Fruit fly (Drosophila melanogaster) whole organism, wandering third instar larva: ENCODE results near the gene CG5162.

Source experiments
- Abd-B ChIP-seq: fragments of >200 bp; optimal IDR thresholded peaks from 2 replicates; lab custom pipeline; 2017; ENCODE audit warnings: missing biosample characterization, missing genetic modification characterization
- CG32264 ChIP-seq: fragments of 200-800 bp; sonication (Bioruptor generic); optimal IDR thresholded peaks from 2 replicates; lab custom pipeline; 2016; ENCODE audit warnings: missing biosample characterization, missing genetic modification characterization
- CG9705 ChIP-seq: fragments of 200-800 bp; sonication (Bioruptor generic); optimal IDR thresholded peaks from 2 replicates; lab custom pipeline; 2018; ENCODE audit warnings: missing biosample characterization, mild to moderate bottlenecking, missing genetic modification characterization
- CrebA ChIP-seq: fragments of 200-800 bp; sonication (Bioruptor generic); optimal IDR thresholded peaks from 2 replicates; lab custom pipeline; 2016; ENCODE audit warnings: missing biosample characterization, mild to moderate bottlenecking, missing genetic modification characterization, borderline replicate concordance
- Dfd ChIP-seq: fragments of >200 bp; optimal IDR thresholded peaks from 2 replicates; lab custom pipeline; 2017; ENCODE audit warnings: missing biosample characterization, missing genetic modification characterization
- Dif ChIP-seq: fragments of 200-275, 200-300 bp; sonication (Bioruptor generic); optimal IDR thresholded peaks from 2 replicates; lab custom pipeline; 2018; ENCODE audit warnings: missing biosample characterization, missing genetic modification characterization; ENCODE audit not compliant: partially characterized antibody
- GATAd ChIP-seq: sonication (Bioruptor generic); optimal IDR thresholded peaks from 2 replicates; lab custom pipeline; 2016; ENCODE audit warnings: missing biosample characterization, missing genetic modification characterization
- HLH106 ChIP-seq: fragments of 200-800 bp; optimal IDR thresholded peaks from 3 replicates; lab custom pipeline; 2019; ENCODE audit warnings: missing biosample characterization, mild to moderate bottlenecking, missing genetic modification characterization, moderate library complexity
- Hnf4 ChIP-seq: fragments of 200-800 bp; sonication (Bioruptor generic); optimal IDR thresholded peaks from 2 replicates; lab custom pipeline; 2016; ENCODE audit warnings: missing biosample characterization, mild to moderate bottlenecking, missing genetic modification characterization
- Hr78 ChIP-seq: fragments of >200 bp; optimal IDR thresholded peaks from 2 replicates; lab custom pipeline; 2017; ENCODE audit warnings: missing biosample characterization, missing genetic modification characterization
- Hr83 ChIP-seq: fragments of 200-300 bp; sonication (Bioruptor generic); optimal IDR thresholded peaks from 2 replicates; lab custom pipeline; 2016; ENCODE audit warnings: missing biosample characterization, mild to moderate bottlenecking, missing genetic modification characterization, moderate library complexity; ENCODE audit not compliant: poor library complexity, severe bottlenecking
- Jra ChIP-seq: sonication (Bioruptor generic); optimal IDR thresholded peaks from 2 replicates; lab custom pipeline; 2016; ENCODE audit warnings: missing biosample characterization, missing genetic modification characterization
- Mio ChIP-seq: sonication (Bioruptor generic); optimal IDR thresholded peaks from 2 replicates; lab custom pipeline; 2016; ENCODE audit warnings: missing biosample characterization, missing genetic modification characterization
- Myc ChIP-seq: fragments of >200 bp; optimal IDR thresholded peaks from 2 replicates; lab custom pipeline; 2017
- N ChIP-seq: fragments of >200 bp; optimal IDR thresholded peaks from 2 replicates; lab custom pipeline; 2018; ENCODE audit warnings: missing biosample characterization, missing external identifiers, missing genetic modification characterization
- OdsH ChIP-seq: fragments of 200-800 bp; sonication (Bioruptor generic); optimal IDR thresholded peaks from 2 replicates; lab custom pipeline; 2016; ENCODE audit warnings: missing biosample characterization, mild to moderate bottlenecking, missing genetic modification characterization
- Rel ChIP-seq, 2 experiments: fragments of 200-800 bp; sonication (Bioruptor generic) in 1 of 2; optimal IDR thresholded peaks; 2 replicates in 1 of 2; 3 replicates in 1 of 2; lab custom pipeline; 2016 to 2019; ENCODE audit warnings: mild to moderate bottlenecking in 2 of 2, missing biosample characterization in 2 of 2, missing genetic modification characterization in 2 of 2, moderate library complexity in 1 of 2
- Sp1 ChIP-seq: fragments of 200-800 bp; sonication (Bioruptor generic); optimal IDR thresholded peaks from 3 replicates; lab custom pipeline; 2019; ENCODE audit warnings: missing biosample characterization, mild to moderate bottlenecking, missing genetic modification characterization, moderate library complexity
- Vsx2 ChIP-seq: fragments of 200-300, 225-300 bp; sonication (Bioruptor generic); optimal IDR thresholded peaks from 2 replicates; lab custom pipeline; 2018; ENCODE audit warnings: missing biosample characterization, missing genetic modification characterization; ENCODE audit not compliant: partially characterized antibody
- br ChIP-seq: fragments of 200-800 bp; sonication (Bioruptor generic); optimal IDR thresholded peaks from 2 replicates; lab custom pipeline; 2016; ENCODE audit warnings: missing biosample characterization, missing genetic modification characterization
- brk ChIP-seq: fragments of 200-800 bp; sonication (Bioruptor generic); optimal IDR thresholded peaks from 2 replicates; lab custom pipeline; 2016; ENCODE audit warnings: missing biosample characterization, mild to moderate bottlenecking, missing genetic modification characterization
- dl ChIP-seq, 2 experiments: fragments of 175-275, 200-275 bp in 1 of 2; fragments of 200-275 bp in 1 of 2; sonication (Bioruptor generic); optimal IDR thresholded peaks; lab custom pipeline; 2018; ENCODE audit warnings: mild to moderate bottlenecking in 2 of 2, missing biosample characterization in 2 of 2, missing genetic modification characterization in 2 of 2, moderate library complexity in 2 of 2; ENCODE audit not compliant: partially characterized antibody in 2 of 2, insufficient read depth in 1 of 2
- dmrt93B ChIP-seq: fragments of 200-800 bp; sonication (Bioruptor generic); optimal IDR thresholded peaks from 2 replicates; lab custom pipeline; 2018; ENCODE audit warnings: missing biosample characterization, mild to moderate bottlenecking, missing genetic modification characterization
- dsf ChIP-seq: sonication (Bioruptor generic); optimal IDR thresholded peaks from 2 replicates; lab custom pipeline; 2016; ENCODE audit warnings: missing biosample characterization, missing genetic modification characterization, borderline replicate concordance
- ey ChIP-seq: fragments of 200-800 bp; sonication (Bioruptor generic); optimal IDR thresholded peaks from 2 replicates; lab custom pipeline; 2016; ENCODE audit warnings: missing biosample characterization, missing genetic modification characterization
- foxo ChIP-seq, 2 experiments: fragments of 200-800 bp; sonication (Bioruptor generic); optimal IDR thresholded peaks; 2 replicates in 1 of 2; 3 replicates in 1 of 2; lab custom pipeline; 2016 to 2017; ENCODE audit warnings: missing biosample characterization in 2 of 2, missing genetic modification characterization in 2 of 2
- fru ChIP-seq: fragments of 200-800 bp; sonication (Bioruptor generic); optimal IDR thresholded peaks from 3 replicates; lab custom pipeline; 2016; ENCODE audit warnings: missing biosample characterization, mild to moderate bottlenecking, missing genetic modification characterization
- h ChIP-seq: fragments of 200-800 bp; sonication (Bioruptor generic); optimal IDR thresholded peaks from 3 replicates; lab custom pipeline; 2016; ENCODE audit warnings: missing biosample characterization, mild to moderate bottlenecking, missing genetic modification characterization
- jim ChIP-seq: fragments of 175-275, 200-325 bp; sonication (Bioruptor generic); optimal IDR thresholded peaks from 2 replicates; lab custom pipeline; 2016; ENCODE audit warnings: missing biosample characterization, mild to moderate bottlenecking, missing genetic modification characterization
- lola ChIP-seq: fragments of >200 bp; optimal IDR thresholded peaks from 2 replicates; lab custom pipeline; 2017; ENCODE audit warnings: missing biosample characterization, missing genetic modification characterization
- pan ChIP-seq: fragments of >200 bp; optimal IDR thresholded peaks from 2 replicates; lab custom pipeline; 2017
- psq ChIP-seq: fragments of 200-800 bp; sonication (Bioruptor generic); optimal IDR thresholded peaks from 3 replicates; lab custom pipeline; 2017; ENCODE audit warnings: missing biosample characterization, mild to moderate bottlenecking, missing genetic modification characterization, moderate library complexity
- rgr ChIP-seq: fragments of 200-800 bp; sonication (Bioruptor generic); optimal IDR thresholded peaks from 3 replicates; lab custom pipeline; 2016; ENCODE audit warnings: missing biosample characterization, mild to moderate bottlenecking, missing genetic modification characterization
- sage ChIP-seq: fragments of 200-800 bp; sonication (Bioruptor generic); optimal IDR thresholded peaks from 2 replicates; lab custom pipeline; 2016; ENCODE audit warnings: missing biosample characterization, mild to moderate bottlenecking, missing genetic modification characterization
- sv ChIP-seq: fragments of 200-800 bp; sonication (Bioruptor generic); optimal IDR thresholded peaks from 3 replicates; lab custom pipeline; 2016; ENCODE audit warnings: missing biosample characterization, missing genetic modification characterization
- tai ChIP-seq: sonication (Bioruptor generic); optimal IDR thresholded peaks from 2 replicates; lab custom pipeline; 2016; ENCODE audit warnings: missing biosample characterization, missing genetic modification characterization
- usp ChIP-seq: fragments of >200 bp; optimal IDR thresholded peaks from 2 replicates; lab custom pipeline; 2017; ENCODE audit warnings: missing biosample characterization, missing genetic modification characterization
- woc ChIP-seq: sonication (Bioruptor generic); optimal IDR thresholded peaks from 2 replicates; lab custom pipeline; 2016; ENCODE audit warnings: missing biosample characterization, mild to moderate bottlenecking, missing genetic modification characterization

CG5162 gene

dm6 chrX:17176542-17176941 is 38.6 kb upstream of the CG5162 start:
- TF ChIP-seq h (GFP tag; lab: Kevin White, UChicago) (peak; percentile 55), Sp1 (GFP tag; lab: Kevin White, UChicago) (no peak), HLH106 (peak; percentile 16), CG32264 (GFP tag; lab: Kevin White, UChicago) (no peak), sv (GFP tag; lab: Kevin White, UChicago) (peak; percentile 37), foxo (GFP tag; optimal IDR thresholded peaks at IDR 0.05; lab: Kevin White, UChicago) (peak in 1 of 2 experiments; percentile 33), dl (GFP tag; optimal IDR thresholded peaks at IDR 0.05; lab: Kevin White, UChicago; ENCODE audit: insufficient read depth in 1 of 2, partially characterized antibody in 2 of 2) (no peak), OdsH (GFP tag; lab: Kevin White, UChicago) (peak; percentile 9), psq (GFP tag; lab: Kevin White, UChicago) (no peak), Vsx2 (GFP tag; lab: Kevin White, UChicago) (no peak), dmrt93B (GFP tag; lab: Kevin White, UChicago) (no peak), woc (peak; percentile 23), Abd-B (GFP tag; lab: Kevin White, UChicago) (no peak), fru (peak; percentile 24), jim (GFP tag; lab: Kevin White, UChicago) (no peak), ey (GFP tag; lab: Kevin White, UChicago) (peak; percentile 34), Mio (GFP tag; lab: Kevin White, UChicago) (no peak)

dm6 chrX:17177606-17178005 is 37.5 kb upstream of the CG5162 start:
- no peak for TF ChIP-seq HLH106
- no peak for TF ChIP-seq Vsx2 (GFP tag; lab: Kevin White, UChicago)
- no peak for TF ChIP-seq br
- no peak for TF ChIP-seq foxo (GFP tag; optimal IDR thresholded peaks at IDR 0.05; lab: Kevin White, UChicago)
- no peak for TF ChIP-seq sage (GFP tag; lab: Kevin White, UChicago)
- no peak for TF ChIP-seq Myc (lab: Kevin White, UChicago)
- TF ChIP-seq dmrt93B (GFP tag; lab: Kevin White, UChicago): no peak
- TF ChIP-seq dsf (GFP tag; lab: Kevin White, UChicago): no peak
- TF ChIP-seq fru: no peak

- TF ChIP-seq CG32264 (GFP tag; lab: Kevin White, UChicago): peak; percentile 97
- TF ChIP-seq sv (GFP tag; lab: Kevin White, UChicago): peak; percentile 94
- peak; percentile 3 for TF ChIP-seq rgr (GFP tag; lab: Kevin White, UChicago)
- no peak for TF ChIP-seq lola (GFP tag; lab: Kevin White, UChicago)
- peak; percentile 92 for TF ChIP-seq CrebA
- TF ChIP-seq dsf (GFP tag; lab: Kevin White, UChicago): no peak
- no peak for TF ChIP-seq Sp1 (GFP tag; lab: Kevin White, UChicago)
- no peak for TF ChIP-seq Abd-B (GFP tag; lab: Kevin White, UChicago)
- no peak for TF ChIP-seq usp
- TF ChIP-seq fru: peak; percentile 99
- no peak for TF ChIP-seq tai (GFP tag; lab: Kevin White, UChicago)
- no peak for TF ChIP-seq OdsH (GFP tag; lab: Kevin White, UChicago)
- TF ChIP-seq pan (lab: Kevin White, UChicago): no peak
- TF ChIP-seq Vsx2 (GFP tag; lab: Kevin White, UChicago): no peak
- peak; percentile 99 for TF ChIP-seq woc
- TF ChIP-seq br: no peak
- TF ChIP-seq Mio (GFP tag; lab: Kevin White, UChicago): no peak
- TF ChIP-seq psq (GFP tag; lab: Kevin White, UChicago): no peak
- TF ChIP-seq Hnf4 (GFP tag; lab: Kevin White, UChicago): peak; percentile 24
- TF ChIP-seq ey (GFP tag; lab: Kevin White, UChicago): peak; percentile 82
- peak; percentile 99 for TF ChIP-seq h (GFP tag; lab: Kevin White, UChicago)
- TF ChIP-seq HLH106: peak; percentile 99
- TF ChIP-seq Hr78 (GFP tag; lab: Kevin White, UChicago): no peak
- no peak for TF ChIP-seq GATAd (GFP tag; lab: Kevin White, UChicago)
- TF ChIP-seq Rel (GFP tag; optimal IDR thresholded peaks at IDR 0.05; lab: Kevin White, UChicago): peak; percentile 97
- TF ChIP-seq Rel (tag; optimal IDR thresholded peaks at IDR 0.05; lab: Kevin White, UChicago): peak; percentile 87
- peak; percentile 97 for TF ChIP-seq dmrt93B (GFP tag; lab: Kevin White, UChicago)
- TF ChIP-seq Jra (GFP tag; lab: Kevin White, UChicago): no peak
- TF ChIP-seq Hr83 (GFP tag; lab: Kevin White, UChicago): peak; percentile 41
- peak in 1 of 2 experiments; percentile 45 for TF ChIP-seq dl (GFP tag; optimal IDR thresholded peaks at IDR 0.05; lab: Kevin White, UChicago; ENCODE audit: insufficient read depth in 1 of 2, partially characterized antibody in 2 of 2)
- TF ChIP-seq N (GFP tag; lab: Kevin White, UChicago): no peak
- TF ChIP-seq Dfd (GFP tag; lab: Kevin White, UChicago): peak; percentile 94
- TF ChIP-seq jim (GFP tag; lab: Kevin White, UChicago): no peak
- TF ChIP-seq Dif (GFP tag; lab: Kevin White, UChicago): no peak
- peak; percentile 88 to 99 for TF ChIP-seq foxo (GFP tag; optimal IDR thresholded peaks at IDR 0.05; lab: Kevin White, UChicago)
- TF ChIP-seq brk (GFP tag; lab: Kevin White, UChicago): no peak
- no peak for TF ChIP-seq Myc (lab: Kevin White, UChicago)
- TF ChIP-seq sage (GFP tag; lab: Kevin White, UChicago): peak; percentile 97
- peak; percentile 92 for TF ChIP-seq CG9705
Observed at dm6 chrX:17178484-17178921, 36.6 kb upstream of the CG5162 start.
